Worm (Caenorhabditis elegans): Measurements from ENCODE around the gene D1054.18.

DNA sequence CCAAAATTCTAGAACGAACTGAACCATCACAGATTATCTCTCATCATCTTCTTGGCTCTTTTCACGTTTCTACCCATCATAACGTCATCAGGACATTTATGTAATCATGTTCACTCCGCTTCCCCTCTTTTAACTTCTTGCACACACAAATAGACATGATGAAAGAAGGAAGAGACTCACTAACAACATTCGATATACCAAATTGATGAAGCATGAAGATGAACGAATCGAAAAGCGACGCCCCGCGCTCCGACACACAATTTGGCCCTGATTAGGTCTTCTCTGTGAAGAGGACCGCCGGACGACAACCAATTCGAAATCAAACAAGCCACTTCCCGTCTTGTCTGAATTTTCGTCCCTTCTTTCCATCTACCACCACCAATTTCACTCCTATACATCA is 17.5 kb upstream of the D1054.18 start:
- TF ChIP-seq unc-39 (tag; optimal IDR thresholded peaks at IDR 0.05) (no peak), blmp-1 (tag; optimal IDR thresholded peaks at IDR 0.05) (no peak), lin-13 (tag; optimal IDR thresholded peaks at IDR 0.05) (no peak), unc-62 (GFP tag; optimal IDR thresholded peaks at IDR 0.05) (no peak), lsy-2 (tag; optimal IDR thresholded peaks at IDR 0.05) (no peak), pha-4 (tag; optimal IDR thresholded peaks at IDR 0.05) (no peak), mab-5 (tag; optimal IDR thresholded peaks at IDR 0.05) (no peak)

All from whole organism, mixed stage, embryonic.